Fruit fly (Drosophila melanogaster) whole organism, embryonic: ENCODE measurements around the gene tws.

Experiments
- Aef1 ChIP-seq: fragments of 200-800 bp; sonication (Bioruptor generic); IDR thresholded peaks from 3 replicates; pipeline ENCODE4 v1.3.6; 2022; ENCODE audit warnings: missing biosample characterization, missing genetic modification characterization
- Antp ChIP-seq: fragments of 200-800 bp; sonication (Bioruptor generic); optimal IDR thresholded peaks from 3 replicates; lab custom pipeline; 2016; ENCODE audit warnings: missing biosample characterization, missing genetic modification characterization
- Blimp-1 ChIP-seq: fragments of 200-800 bp; sonication (Bioruptor generic); optimal IDR thresholded peaks from 3 replicates; lab custom pipeline; 2018; ENCODE audit warnings: missing biosample characterization, missing genetic modification characterization, mild to moderate bottlenecking, moderate library complexity, missing genetic modification reagents
- Bteb2 ChIP-seq: fragments of 200-800 bp; sonication (Bioruptor generic); optimal IDR thresholded peaks from 2 replicates; lab custom pipeline; 2016; ENCODE audit warnings: missing biosample characterization, missing genetic modification characterization
- CG10147 ChIP-seq: fragments of 200-800 bp; sonication (Bioruptor generic); optimal IDR thresholded peaks from 2 replicates; lab custom pipeline; 2019; ENCODE audit warnings: missing biosample characterization, mild to moderate bottlenecking, missing genetic modification characterization, moderate library complexity
- CG1024 ChIP-seq: fragments of 200-800 bp; sonication (Bioruptor generic); IDR thresholded peaks from 2 replicates; pipeline ENCODE4 v1.3.6; 2022; ENCODE audit warnings: missing biosample characterization, missing genetic modification characterization
- CG11560 ChIP-seq: fragments of 200-800 bp; sonication (Bioruptor generic); IDR thresholded peaks from 3 replicates; pipeline ENCODE4 v1.3.6; 2022; ENCODE audit warnings: missing biosample characterization, missing genetic modification characterization
- CG12155 ChIP-seq: fragments of 200-800 bp; sonication (Bioruptor generic); optimal IDR thresholded peaks from 3 replicates; lab custom pipeline; 2016; ENCODE audit warnings: missing biosample characterization, missing genetic modification characterization
- CG12744 ChIP-seq: fragments of 200-800 bp; sonication (Bioruptor generic); optimal IDR thresholded peaks from 2 replicates; lab custom pipeline; 2016; ENCODE audit warnings: missing biosample characterization, missing genetic modification characterization
- CG1529 ChIP-seq: fragments of 200-800 bp; sonication (Bioruptor generic); optimal IDR thresholded peaks from 3 replicates; lab custom pipeline; 2018; ENCODE audit warnings: missing biosample characterization, missing genetic modification characterization
- CG1603 ChIP-seq: fragments of 200-800 bp; sonication (Bioruptor generic); optimal IDR thresholded peaks from 2 replicates; lab custom pipeline; 2019; ENCODE audit warnings: missing biosample characterization, mild to moderate bottlenecking, missing genetic modification characterization, moderate library complexity
- CG17328 ChIP-seq: fragments of 200-800 bp; sonication (Bioruptor generic); IDR thresholded peaks from 2 replicates; pipeline ENCODE4 v1.3.6; 2022; ENCODE audit warnings: missing biosample characterization, missing genetic modification characterization
- CG17359 ChIP-seq: fragments of 200-800 bp; sonication (Bioruptor generic); optimal IDR thresholded peaks from 3 replicates; lab custom pipeline; 2018; ENCODE audit warnings: missing biosample characterization, mild to moderate bottlenecking, missing genetic modification characterization, moderate library complexity
- CG17802 ChIP-seq: fragments of 200-800 bp; sonication (Bioruptor generic); optimal IDR thresholded peaks from 2 replicates; lab custom pipeline; 2018; ENCODE audit warnings: missing biosample characterization, mild to moderate bottlenecking, missing genetic modification characterization, moderate library complexity
- CG18764 ChIP-seq: fragments of 200-800 bp; sonication (Bioruptor generic); optimal IDR thresholded peaks from 3 replicates; lab custom pipeline; 2016; ENCODE audit warnings: missing biosample characterization, missing genetic modification characterization
- CG7928 ChIP-seq: fragments of 200-800 bp; sonication (Bioruptor generic); optimal IDR thresholded peaks from 2 replicates; lab custom pipeline; 2017; ENCODE audit warnings: missing biosample characterization, mild to moderate bottlenecking, missing genetic modification characterization
- CG7987 ChIP-seq: fragments of 200-800 bp; sonication (Bioruptor generic); optimal IDR thresholded peaks from 2 replicates; lab custom pipeline; 2018; ENCODE audit warnings: missing biosample characterization, mild to moderate bottlenecking, missing genetic modification characterization, moderate library complexity
- CG8359 ChIP-seq: fragments of 200-800 bp; sonication (Bioruptor generic); optimal IDR thresholded peaks from 2 replicates; lab custom pipeline; 2017; ENCODE audit warnings: missing biosample characterization, mild to moderate bottlenecking, missing genetic modification characterization, borderline replicate concordance
- CG9437 ChIP-seq: fragments of 200-800 bp; sonication (Bioruptor generic); optimal IDR thresholded peaks from 2 replicates; lab custom pipeline; 2018; ENCODE audit warnings: missing biosample characterization, mild to moderate bottlenecking, missing genetic modification characterization
- CG9727 ChIP-seq: fragments of 200-800 bp; sonication (Bioruptor generic); optimal IDR thresholded peaks from 3 replicates; lab custom pipeline; 2017; ENCODE audit warnings: missing biosample characterization, mild to moderate bottlenecking, missing genetic modification characterization
- CG9932 ChIP-seq: fragments of 200-800 bp; sonication (Bioruptor generic); IDR thresholded peaks from 2 replicates; pipeline ENCODE4 v1.3.6; 2022; ENCODE audit warnings: missing biosample characterization, missing genetic modification characterization
- Dbx ChIP-seq: fragments of 200-800 bp; sonication (Bioruptor generic); IDR thresholded peaks from 3 replicates; pipeline ENCODE4 v1.3.6; 2022; ENCODE audit warnings: missing biosample characterization, missing genetic modification characterization
- Dip2 ChIP-seq: fragments of 200-800 bp; sonication (Bioruptor generic); IDR thresholded peaks from 2 replicates; pipeline ENCODE4 v1.3.6; 2022; ENCODE audit warnings: missing biosample characterization, missing genetic modification characterization
- Dref ChIP-seq: fragments of 200-800 bp; sonication (Bioruptor generic); IDR thresholded peaks from 2 replicates; pipeline ENCODE4 v1.3.6; 2022; ENCODE audit warnings: missing biosample characterization, missing genetic modification characterization
- Hr78 ChIP-seq, 2 experiments: fragments of 200-800 bp in 1 of 2; fragments of >200 bp in 1 of 2; sonication (Bioruptor generic) in 1 of 2; optimal IDR thresholded peaks; 2 replicates each; lab custom pipeline; 2017 to 2019; ENCODE audit warnings: missing biosample characterization in 2 of 2, missing genetic modification characterization in 2 of 2, mild to moderate bottlenecking in 1 of 2, moderate library complexity in 1 of 2
- Kr ChIP-seq: fragments of 200-800 bp; sonication (Bioruptor generic); optimal IDR thresholded peaks from 2 replicates; lab custom pipeline; 2017; ENCODE audit warnings: missing biosample characterization, mild to moderate bottlenecking, missing genetic modification characterization
- MTF-1 ChIP-seq: fragments of 200-800 bp; sonication (Bioruptor generic); optimal IDR thresholded peaks from 2 replicates; lab custom pipeline; 2018; ENCODE audit warnings: missing biosample characterization, mild to moderate bottlenecking, missing genetic modification characterization, borderline replicate concordance
- NK7.1 ChIP-seq: fragments of 200-800 bp; sonication (Bioruptor generic); optimal IDR thresholded peaks from 3 replicates; lab custom pipeline; 2016; ENCODE audit warnings: missing biosample characterization, missing genetic modification characterization
- Neu2 ChIP-seq: fragments of 200-800 bp; sonication (Bioruptor generic); optimal IDR thresholded peaks from 3 replicates; lab custom pipeline; 2016; ENCODE audit warnings: missing biosample characterization, missing genetic modification characterization, borderline replicate concordance
- Nf-YA ChIP-seq: fragments of 200-800 bp; sonication (Bioruptor generic); IDR thresholded peaks from 2 replicates; pipeline ENCODE4 v1.3.6; 2022; ENCODE audit warnings: missing biosample characterization, missing genetic modification characterization
- NfI ChIP-seq: fragments of 200-800 bp; sonication (Bioruptor generic); optimal IDR thresholded peaks from 3 replicates; lab custom pipeline; 2018; ENCODE audit warnings: missing biosample characterization, mild to moderate bottlenecking, missing genetic modification characterization, moderate library complexity
- YL-1 ChIP-seq: fragments of 200-800 bp; sonication (Bioruptor generic); optimal IDR thresholded peaks from 3 replicates; lab custom pipeline; 2017; ENCODE audit warnings: missing biosample characterization, mild to moderate bottlenecking, missing genetic modification characterization
- al ChIP-seq: fragments of 200-800 bp; sonication (Bioruptor generic); IDR thresholded peaks from 2 replicates; pipeline ENCODE4 v1.3.6; 2022; ENCODE audit warnings: missing biosample characterization, missing genetic modification characterization
- amos ChIP-seq: fragments of 200-800 bp; sonication (Bioruptor generic); IDR thresholded peaks from 2 replicates; pipeline ENCODE4 v1.3.6; 2022; ENCODE audit warnings: missing biosample characterization, missing genetic modification characterization; ENCODE audit not compliant: partially characterized antibody
- ap ChIP-seq: fragments of 200-800 bp; sonication (Bioruptor generic); IDR thresholded peaks from 2 replicates; pipeline ENCODE4 v1.3.6; 2022; ENCODE audit warnings: missing biosample characterization, missing genetic modification characterization
- ase ChIP-seq: fragments of 200-800 bp; sonication (Bioruptor generic); IDR thresholded peaks from 3 replicates; pipeline ENCODE4 v1.3.6; 2022; ENCODE audit warnings: missing biosample characterization, missing genetic modification characterization
- az2 ChIP-seq: fragments of 200-800 bp; sonication (Bioruptor generic); optimal IDR thresholded peaks from 3 replicates; lab custom pipeline; 2016; ENCODE audit warnings: missing biosample characterization, missing genetic modification characterization
- cg ChIP-seq: fragments of 200-800 bp; sonication (Bioruptor generic); optimal IDR thresholded peaks from 3 replicates; lab custom pipeline; 2019; ENCODE audit warnings: missing biosample characterization, mild to moderate bottlenecking, missing genetic modification characterization, moderate library complexity
- chn ChIP-seq: fragments of 200-800 bp; sonication (Bioruptor generic); optimal IDR thresholded peaks from 2 replicates; lab custom pipeline; 2016; ENCODE audit warnings: missing biosample characterization, missing genetic modification characterization
- disco-r ChIP-seq: fragments of 200-800 bp; sonication (Bioruptor generic); optimal IDR thresholded peaks from 2 replicates; lab custom pipeline; 2016; ENCODE audit warnings: missing biosample characterization, missing genetic modification characterization
- dmrt11E ChIP-seq: fragments of 200-800 bp; sonication (Bioruptor generic); optimal IDR thresholded peaks from 3 replicates; lab custom pipeline; 2018; ENCODE audit warnings: missing biosample characterization, mild to moderate bottlenecking, missing genetic modification characterization, moderate library complexity
- h ChIP-seq: fragments of >200 bp; optimal IDR thresholded peaks from 2 replicates; lab custom pipeline; 2017
- nerfin-1 ChIP-seq: fragments of 200-800 bp; sonication (Bioruptor generic); optimal IDR thresholded peaks from 3 replicates; lab custom pipeline; 2019; ENCODE audit warnings: missing biosample characterization, mild to moderate bottlenecking, missing genetic modification characterization, moderate library complexity
- nom ChIP-seq: fragments of 200-800 bp; sonication (Bioruptor generic); optimal IDR thresholded peaks from 2 replicates; lab custom pipeline; 2017; ENCODE audit warnings: missing biosample characterization, missing genetic modification characterization, mild to moderate bottlenecking, moderate library complexity, missing genetic modification reagents
- oc ChIP-seq: fragments of 200-800 bp; sonication (Bioruptor generic); optimal IDR thresholded peaks from 2 replicates; lab custom pipeline; 2018; ENCODE audit warnings: missing biosample characterization, mild to moderate bottlenecking, missing genetic modification characterization, moderate library complexity
- run ChIP-seq: fragments of 200-800 bp; sonication (Bioruptor generic); optimal IDR thresholded peaks from 3 replicates; lab custom pipeline; 2018; ENCODE audit warnings: missing biosample characterization, mild to moderate bottlenecking, missing genetic modification characterization
- salm ChIP-seq: fragments of 200-800 bp; sonication (Bioruptor generic); optimal IDR thresholded peaks from 2 replicates; lab custom pipeline; 2018; ENCODE audit warnings: missing biosample characterization, mild to moderate bottlenecking, missing genetic modification characterization
- sna ChIP-seq: fragments of 200-800 bp; sonication (Bioruptor generic); IDR thresholded peaks from 2 replicates; pipeline ENCODE4 v1.3.6; 2022; ENCODE audit warnings: missing biosample characterization, missing genetic modification characterization; ENCODE audit not compliant: partially characterized antibody
- sob ChIP-seq: fragments of 200-800 bp; sonication (Bioruptor generic); IDR thresholded peaks from 2 replicates; pipeline ENCODE4 v1.3.6; 2022; ENCODE audit warnings: missing biosample characterization, missing genetic modification characterization
- stwl ChIP-seq: fragments of 200-800 bp; sonication (Bioruptor generic); optimal IDR thresholded peaks from 3 replicates; lab custom pipeline; 2018; ENCODE audit warnings: missing biosample characterization, mild to moderate bottlenecking, missing genetic modification characterization, moderate library complexity

The tws gene

dm6 chr3R:10161163-10161562, 21.6 kb upstream of the tws start, which contains the start of gene CG6254 (continued):
- peak; percentile 6 for TF ChIP-seq CG18764 (GFP tag; lab: Kevin White, UChicago)
- TF ChIP-seq salm (tag; lab: Kevin White, UChicago): no peak
- TF ChIP-seq CG17802: peak; percentile 28
- TF ChIP-seq CG12744 (GFP tag; lab: Kevin White, UChicago): peak; percentile 48
- TF ChIP-seq Blimp-1 (GFP tag; lab: Kevin White, UChicago): peak; percentile 61
- TF ChIP-seq Neu2: no peak
- TF ChIP-seq amos: peak; percentile 57; the same call in 1 of the 2 replicates
- peak; percentile 28 for TF ChIP-seq CG12155 (GFP tag; lab: Kevin White, UChicago)
- peak; percentile 50; the same call in 1 of the 3 replicates for TF ChIP-seq ase
- no peak for TF ChIP-seq CG10147
- TF ChIP-seq Bteb2: peak; percentile 36
- peak; percentile 22; the same call in 1 of the 2 replicates for TF ChIP-seq sna (GFP tag; lab: Robert Waterston, UW)
- TF ChIP-seq CG1603: peak; percentile 68
- TF ChIP-seq CG1024 (GFP tag; lab: Robert Waterston, UW): no peak
- TF ChIP-seq az2 (GFP tag; lab: Kevin White, UChicago): peak; percentile 45
- TF ChIP-seq CG7928 (GFP tag; lab: Kevin White, UChicago): peak; percentile 100
- peak; percentile 10 for TF ChIP-seq NK7.1 (GFP tag; lab: Kevin White, UChicago)
- no peak for TF ChIP-seq CG7987 (GFP tag; lab: Kevin White, UChicago)
- peak; percentile 52 for TF ChIP-seq Antp
- peak; percentile 71 for TF ChIP-seq Dbx (GFP tag; lab: Robert Waterston, UW)
- TF ChIP-seq Aef1 (GFP tag; lab: Robert Waterston, UW): 0 out of 3 replicates have a peak, but pooled peaks have one; percentile 19
- TF ChIP-seq sob (GFP tag; lab: Robert Waterston, UW): peak; percentile 63
- peak; percentile 46 for TF ChIP-seq YL-1 (GFP tag; lab: Kevin White, UChicago)
- no peak for TF ChIP-seq chn (GFP tag; lab: Kevin White, UChicago)
- peak; percentile 76 for TF ChIP-seq CG9932
- 0 out of 2 replicates have a peak, but pooled peaks have one; percentile 15 for TF ChIP-seq al (GFP tag; lab: Robert Waterston, UW)
- TF ChIP-seq disco-r (GFP tag; lab: Kevin White, UChicago): no peak

dm6 chr3R:10153957-10154685, 14.5 kb upstream of the tws start:
- peak; percentile 26 for TF ChIP-seq run
- no peak for TF ChIP-seq oc
- TF ChIP-seq nom: no peak
- TF ChIP-seq Dip2: no peak
- TF ChIP-seq Hr78 (GFP tag; optimal IDR thresholded peaks at IDR 0.05; lab: Kevin White, UChicago): no peak
- peak; percentile 65 for TF ChIP-seq CG17328 (GFP tag; lab: Robert Waterston, UW)
- TF ChIP-seq CG9437: no peak
- TF ChIP-seq stwl (tag; lab: Kevin White, UChicago): no peak
- no peak for TF ChIP-seq CG11560
- TF ChIP-seq CG17359 (tag; lab: Kevin White, UChicago): peak; percentile 39
- no peak for TF ChIP-seq NfI (GFP tag; lab: Kevin White, UChicago)
- no peak for TF ChIP-seq CG9727 (GFP tag; lab: Kevin White, UChicago)
- no peak for TF ChIP-seq Kr
- no peak for TF ChIP-seq amos
- no peak for TF ChIP-seq ap (GFP tag; lab: Robert Waterston, UW)
- TF ChIP-seq Nf-YA (GFP tag; lab: Robert Waterston, UW): no peak
- no peak for TF ChIP-seq dmrt11E
- TF ChIP-seq h: no peak
- TF ChIP-seq az2 (GFP tag; lab: Kevin White, UChicago): no peak
- TF ChIP-seq CG8359 (GFP tag; lab: Kevin White, UChicago): no peak
- TF ChIP-seq CG1529: no peak
- TF ChIP-seq nerfin-1 (tag; lab: Kevin White, UChicago): no peak
- no peak for TF ChIP-seq cg
- no peak for TF ChIP-seq MTF-1 (GFP tag; lab: Kevin White, UChicago)
- TF ChIP-seq Dref (GFP tag; lab: Robert Waterston, UW): no peak
